Worm (Caenorhabditis elegans): ENCODE results near the gene srd-48.

The srd-48 gene

DNA sequence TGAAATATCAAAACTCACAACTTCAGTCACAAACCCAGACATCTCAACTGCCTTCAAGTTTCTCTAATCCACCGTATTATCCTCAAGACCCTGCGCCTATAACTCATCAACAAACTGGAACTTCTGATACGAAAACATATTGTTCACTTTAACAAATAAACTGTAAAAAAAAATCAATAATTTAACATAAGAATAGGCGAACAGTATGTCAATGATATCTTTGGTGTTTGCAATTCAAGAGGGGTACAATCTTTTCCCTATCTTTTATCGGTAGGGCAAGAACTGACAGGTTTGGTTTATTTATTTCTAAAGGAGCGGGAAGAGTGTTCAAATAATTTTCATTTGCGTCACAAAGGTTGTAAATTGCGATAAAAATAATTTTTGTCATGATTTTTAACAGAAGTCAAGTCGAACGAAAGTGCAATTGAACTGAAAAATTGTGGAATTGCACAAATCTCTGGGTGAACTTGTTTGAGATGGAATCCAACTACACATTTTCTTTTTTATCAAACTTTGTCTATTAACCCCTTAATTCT, 27.1 kb downstream of the srd-48 start (continued):
- TF ChIP-seq arid-1 (GFP tag; conservative IDR thresholded peaks at IDR 0.05): peak; percentile 76
- peak; percentile 95 for TF ChIP-seq ztf-7 (tag; optimal IDR thresholded peaks at IDR 0.05)
- TF ChIP-seq lin-39 (tag; optimal IDR thresholded peaks at IDR 0.05): peak; percentile 92
- peak; percentile 97 for TF ChIP-seq ceh-20 (GFP tag; IDR thresholded peaks at IDR 0.05)
- TF ChIP-seq nhr-111 (GFP tag; optimal IDR thresholded peaks at IDR 0.05): no peak
- peak; percentile 93 for TF ChIP-seq hlh-30 (tag; optimal IDR thresholded peaks at IDR 0.05; ENCODE audit: insufficient read depth)
- peak; percentile 96 for TF ChIP-seq zip-2 (tag; optimal IDR thresholded peaks at IDR 0.05)
- peak; percentile 96 for TF ChIP-seq tra-1 (GFP tag; IDR thresholded peaks at IDR 0.05)
- peak; percentile 99 for TF ChIP-seq nhr-102 (tag; optimal IDR thresholded peaks at IDR 0.05)
- TF ChIP-seq spr-3 (GFP tag; optimal IDR thresholded peaks at IDR 0.05): peak; percentile 91
- TF ChIP-seq php-3 (GFP tag; IDR thresholded peaks at IDR 0.05): peak; percentile 93; the same call in 1 of the 2 replicates
- TF ChIP-seq zag-1 (tag; optimal IDR thresholded peaks at IDR 0.05): peak; percentile 90
- TF ChIP-seq mep-1 (tag; optimal IDR thresholded peaks at IDR 0.05): peak; percentile 100
- peak; percentile 99 for TF ChIP-seq rbr-2 (tag; optimal IDR thresholded peaks at IDR 0.05)
- peak; percentile 95 for TF ChIP-seq madf-9 (GFP tag; conservative IDR thresholded peaks at IDR 0.05)
- peak; percentile 96 for TF ChIP-seq lin-13 (GFP tag; optimal IDR thresholded peaks at IDR 0.05)
- TF ChIP-seq unc-39 (tag; optimal IDR thresholded peaks at IDR 0.05): peak; percentile 38
- TF ChIP-seq fos-1 (tag; optimal IDR thresholded peaks at IDR 0.05): peak; percentile 98
- TF ChIP-seq hlh-11 (tag; optimal IDR thresholded peaks at IDR 0.05): peak; percentile 96
- TF ChIP-seq pha-4 (GFP tag; IDR thresholded peaks at IDR 0.05): peak; percentile 96
- peak; percentile 95 for TF ChIP-seq pha-4 (tag; optimal IDR thresholded peaks at IDR 0.05)
- peak; percentile 87 for TF ChIP-seq nhr-76 (tag; optimal IDR thresholded peaks at IDR 0.05)
- peak; percentile 41 for TF ChIP-seq skn-1 (tag; optimal IDR thresholded peaks at IDR 0.05)
- peak; percentile 87 to 89 for TF ChIP-seq mdl-1 (tag; optimal IDR thresholded peaks at IDR 0.05)
- peak; percentile 95 for TF ChIP-seq zfp-3 (GFP tag; conservative IDR thresholded peaks at IDR 0.05)
- peak; percentile 98 for TF ChIP-seq F37D6.2 (tag; optimal IDR thresholded peaks at IDR 0.05)
- TF ChIP-seq zfp-2 (tag; optimal IDR thresholded peaks at IDR 0.05): peak; percentile 76
- TF ChIP-seq ces-1 (GFP tag; optimal IDR thresholded peaks at IDR 0.05): peak; percentile 97
- TF ChIP-seq nhr-42 (GFP tag; IDR thresholded peaks at IDR 0.05): peak; percentile 97
- TF ChIP-seq jun-1 (tag; optimal IDR thresholded peaks at IDR 0.05): peak; percentile 99
- peak; percentile 89 for TF ChIP-seq mxl-3 (GFP tag; optimal IDR thresholded peaks at IDR 0.05)
- peak; percentile 72; the same call in 1 of the 2 replicates for TF ChIP-seq nhr-41 (GFP tag; IDR thresholded peaks at IDR 0.05)
- peak; percentile 67 for TF ChIP-seq daf-19 (GFP tag; conservative IDR thresholded peaks at IDR 0.05)
- TF ChIP-seq duxl-1 (tag; optimal IDR thresholded peaks at IDR 0.05; ENCODE audit: poor library complexity): peak; percentile 98
- TF ChIP-seq lim-7 (GFP tag; IDR thresholded peaks at IDR 0.05): no peak
- peak; percentile 84; the same call in 1 of the 2 replicates for TF ChIP-seq vab-7 (GFP tag; IDR thresholded peaks at IDR 0.05)
- peak; percentile 94 for TF ChIP-seq mes-2 (tag; optimal IDR thresholded peaks at IDR 0.05; ENCODE audit: poor library complexity, severe bottlenecking)
- TF ChIP-seq nhr-25 (tag; optimal IDR thresholded peaks at IDR 0.05; ENCODE audit: borderline replicate concordance, insufficient read depth): peak; percentile 84
- TF ChIP-seq pqm-1 (tag; optimal IDR thresholded peaks at IDR 0.05): peak; percentile 65
- peak; percentile 94 to 99 for TF ChIP-seq daf-16 (GFP tag; optimal IDR thresholded peaks at IDR 0.05)
- peak; percentile 99 for TF ChIP-seq daf-16 (tag; optimal IDR thresholded peaks at IDR 0.05)
- TF ChIP-seq nhr-48 (tag; optimal IDR thresholded peaks at IDR 0.05): peak; percentile 97
- peak; percentile 39 for TF ChIP-seq F49E8.2 (tag; optimal IDR thresholded peaks at IDR 0.05; ENCODE audit: borderline replicate concordance)
- peak; percentile 90 for TF ChIP-seq nhr-237 (tag; optimal IDR thresholded peaks at IDR 0.05)
- TF ChIP-seq dmd-6 (GFP tag; IDR thresholded peaks at IDR 0.05): peak; percentile 97
- TF ChIP-seq madf-5 (GFP tag; IDR thresholded peaks at IDR 0.05): peak in 1 of 2 experiments; percentile 85; a peak in 1 of 4 replicates
- peak; percentile 32 for TF ChIP-seq R02D3.7 (tag; optimal IDR thresholded peaks at IDR 0.05)
- TF ChIP-seq lin-38 (GFP tag; IDR thresholded peaks at IDR 0.05): peak; percentile 84
- peak; percentile 94 to 97 for TF ChIP-seq lsy-2 (tag; optimal IDR thresholded peaks at IDR 0.05)
- TF ChIP-seq sdz-12 (GFP tag; optimal IDR thresholded peaks at IDR 0.05): no peak
